Fruit fly (Drosophila melanogaster) whole organism: ENCODE data around the gene rtet.

Experiments used
- CG8478 ChIP-seq: fragments of >200 bp; optimal IDR thresholded peaks from 2 replicates; lab custom pipeline; 2018; ENCODE audit warnings: inconsistent platforms
- Dll ChIP-seq: fragments of >200 bp; optimal IDR thresholded peaks from 2 replicates; lab custom pipeline; 2017
- EcR ChIP-seq, 2 experiments: fragments of >200 bp; optimal IDR thresholded peaks; 2 replicates each; lab custom pipeline; 2017; ENCODE audit warnings: missing biosample characterization in 2 of 2, missing genetic modification characterization in 2 of 2, missing genetic modification reagents in 2 of 2
- pan ChIP-seq: fragments of >200 bp; optimal IDR thresholded peaks from 2 replicates; lab custom pipeline; 2017
- psq ChIP-seq: fragments of >200 bp; optimal IDR thresholded peaks from 2 replicates; lab custom pipeline; 2017
- usp ChIP-seq: fragments of >200 bp; optimal IDR thresholded peaks from 2 replicates; lab custom pipeline; 2017; ENCODE audit warnings: missing biosample characterization, missing genetic modification characterization, mixed read lengths

The rtet gene

dm6 chr3R:21090230-21091021 is 17.8 kb upstream of the rtet start:
- no peak for TF ChIP-seq CG8478
- TF ChIP-seq Dll = no peak
- TF ChIP-seq EcR (GFP tag; optimal IDR thresholded peaks at IDR 0.05; lab: Kevin White, UChicago) = no peak
- TF ChIP-seq psq = no peak
- no peak for TF ChIP-seq pan (lab: Kevin White, UChicago)
- no peak for TF ChIP-seq usp (GFP tag; lab: Kevin White, UChicago)

- TF ChIP-seq CG8478 (no peak), Dll (no peak), EcR (GFP tag; optimal IDR thresholded peaks at IDR 0.05; lab: Kevin White, UChicago) (no peak), usp (GFP tag; lab: Kevin White, UChicago) (no peak), psq (no peak), pan (lab: Kevin White, UChicago) (no peak)
Observed at dm6 chr3R:21091500-21091899, 16.7 kb upstream of the rtet start.

- no peak for TF ChIP-seq psq
- no peak for TF ChIP-seq EcR (GFP tag; optimal IDR thresholded peaks at IDR 0.05; lab: Kevin White, UChicago)
- TF ChIP-seq CG8478 = no peak
- no peak for TF ChIP-seq Dll
- no peak for TF ChIP-seq usp (GFP tag; lab: Kevin White, UChicago)
- no peak for TF ChIP-seq pan (lab: Kevin White, UChicago)
Observed at dm6 chr3R:21092036-21092435, 16.2 kb upstream of the rtet start.

dm6 chr3R:21092829-21093228 is 15.4 kb upstream of the rtet start:
- TF ChIP-seq psq (no peak), usp (GFP tag; lab: Kevin White, UChicago) (no peak), pan (lab: Kevin White, UChicago) (no peak), Dll (no peak), CG8478 (no peak), EcR (GFP tag; optimal IDR thresholded peaks at IDR 0.05; lab: Kevin White, UChicago) (no peak)

dm6 chr3R:21094292-21094691 is 14.0 kb upstream of the rtet start:
- TF ChIP-seq pan (lab: Kevin White, UChicago) (no peak), CG8478 (no peak), EcR (GFP tag; optimal IDR thresholded peaks at IDR 0.05; lab: Kevin White, UChicago) (no peak), psq (no peak), Dll (no peak), usp (GFP tag; lab: Kevin White, UChicago) (no peak)

dm6 chr3R:21096532-21097143 is 11.6 kb upstream of the rtet start:
- TF ChIP-seq usp (GFP tag; lab: Kevin White, UChicago) = no peak

- TF ChIP-seq Dll = no peak
- TF ChIP-seq EcR (GFP tag; optimal IDR thresholded peaks at IDR 0.05; lab: Kevin White, UChicago) = no peak
- TF ChIP-seq psq = no peak
- no peak for TF ChIP-seq usp (GFP tag; lab: Kevin White, UChicago)
- TF ChIP-seq pan (lab: Kevin White, UChicago) = no peak
- no peak for TF ChIP-seq CG8478
Observed at dm6 chr3R:21097160-21097559, 11.1 kb upstream of the rtet start.

dm6 chr3R:21097631-21098117 is 10.6 kb upstream of the rtet start, which contains the start of gene RhoGAP93B:
Gene RhoGAP93B (minus strand): TSS chr3R:21097827.
- no peak for TF ChIP-seq usp (GFP tag; lab: Kevin White, UChicago)
- no peak for TF ChIP-seq CG8478
- no peak for TF ChIP-seq psq
- TF ChIP-seq pan (lab: Kevin White, UChicago) = no peak
- TF ChIP-seq EcR (GFP tag; optimal IDR thresholded peaks at IDR 0.05; lab: Kevin White, UChicago) = no peak
- TF ChIP-seq Dll = no peak

- TF ChIP-seq EcR (GFP tag; optimal IDR thresholded peaks at IDR 0.05; lab: Kevin White, UChicago) (no peak), pan (lab: Kevin White, UChicago) (peak; percentile 89)
Observed at dm6 chr3R:21101453-21102214, 6.6 kb upstream of the rtet start, which contains the start of the genes CG7044 and Tbc1d22. Gene CG7044 (minus strand): TSS chr3R:21101718. Gene Tbc1d22 (plus strand): TSS chr3R:21102199.

- TF ChIP-seq usp (GFP tag; lab: Kevin White, UChicago) (no peak), EcR (GFP tag; optimal IDR thresholded peaks at IDR 0.05; lab: Kevin White, UChicago) (no peak), psq (no peak), Dll (no peak), CG8478 (no peak), pan (lab: Kevin White, UChicago) (no peak)
Observed at dm6 chr3R:21102477-21102876, 5.8 kb upstream of the rtet start.

dm6 chr3R:21109712-21110111 is 1.5 kb downstream of the rtet start:
- no peak for TF ChIP-seq psq
- no peak for TF ChIP-seq EcR (GFP tag; optimal IDR thresholded peaks at IDR 0.05; lab: Kevin White, UChicago)
- no peak for TF ChIP-seq Dll
- no peak for TF ChIP-seq usp (GFP tag; lab: Kevin White, UChicago)
- no peak for TF ChIP-seq pan (lab: Kevin White, UChicago)
- TF ChIP-seq CG8478 = no peak

dm6 chr3R:21111046-21111480 is 2.8 kb downstream of the rtet start, which contains the start of gene Rab11:
Gene Rab11 (plus strand): TSS chr3R:21111408.
- TF ChIP-seq EcR (GFP tag; optimal IDR thresholded peaks at IDR 0.05; lab: Kevin White, UChicago) (no peak), psq (no peak), usp (GFP tag; lab: Kevin White, UChicago) (no peak), CG8478 (no peak), Dll (no peak), pan (lab: Kevin White, UChicago) (no peak)
